Worm (Caenorhabditis elegans): ENCODE data around the gene ugt-39.

DNA sequence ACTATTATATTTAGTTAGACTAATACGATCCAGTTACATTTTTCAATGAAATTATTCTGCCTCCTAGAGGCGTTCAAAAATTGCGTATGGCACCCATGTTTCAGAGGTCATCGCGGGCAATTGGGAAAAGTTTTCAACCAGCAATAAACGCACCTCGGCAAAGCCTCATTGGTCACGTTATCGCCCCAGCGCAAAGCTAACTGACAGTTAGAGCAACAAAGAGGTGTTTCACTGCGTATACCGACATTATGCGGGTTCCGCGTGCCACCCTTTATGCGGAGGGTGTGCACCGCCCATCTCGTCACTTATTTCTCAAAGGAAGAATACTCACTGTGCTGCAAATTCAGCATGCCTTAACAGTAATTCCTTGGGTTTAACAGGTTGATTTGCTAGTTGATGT is 14.3 kb upstream of the ugt-39 start:
- TF ChIP-seq ces-1 (GFP tag; optimal IDR thresholded peaks at IDR 0.05) (no peak), nhr-47 (tag; optimal IDR thresholded peaks at IDR 0.05) (no peak), unc-62 (GFP tag; optimal IDR thresholded peaks at IDR 0.05) (no peak), ceh-63 (GFP tag; optimal IDR thresholded peaks at IDR 0.05) (no peak), ztf-11 (tag; optimal IDR thresholded peaks at IDR 0.05) (no peak), nhr-76 (tag; optimal IDR thresholded peaks at IDR 0.05) (no peak), ztf-4 (tag; optimal IDR thresholded peaks at IDR 0.05) (no peak), elt-3 (tag; optimal IDR thresholded peaks at IDR 0.05) (no peak), sox-4 (tag; optimal IDR thresholded peaks at IDR 0.05) (no peak), aly-2 (tag; optimal IDR thresholded peaks at IDR 0.05) (no peak)
